Worm (Caenorhabditis elegans) whole organism, L2 larva: Measurements from ENCODE around the gene srh-10.

ENCODE experiments used
- ZK546.5 ChIP-seq: sonication (generic microtip); optimal IDR thresholded peaks from 2 replicates; lab custom pipeline; 2017; ENCODE audit warnings: missing biosample characterization, missing genetic modification characterization
- aly-2 ChIP-seq: fragments of 150-350 bp; optimal IDR thresholded peaks from 2 replicates; lab custom pipeline; 2014; ENCODE audit warnings: missing biosample characterization, missing genetic modification characterization
- elt-1 ChIP-seq: fragments of 150-350 bp; optimal IDR thresholded peaks from 2 replicates; lab custom pipeline; 2014; ENCODE audit warnings: missing biosample characterization, missing genetic modification characterization
- lin-13 ChIP-seq: fragments of 150-350 bp; optimal IDR thresholded peaks from 2 replicates; lab custom pipeline; 2014; ENCODE audit warnings: missing biosample characterization, missing genetic modification reagents, missing genetic modification characterization
- mdl-1 ChIP-seq, 2 experiments: fragments of 150-350 bp in 1 of 2; sonication (generic microtip) in 1 of 2; optimal IDR thresholded peaks; 2 replicates each; lab custom pipeline; 2017; ENCODE audit warnings: missing biosample characterization in 2 of 2, missing genetic modification characterization in 2 of 2
- nhr-11 ChIP-seq: fragments of 150-350 bp; optimal IDR thresholded peaks from 2 replicates; lab custom pipeline; 2014; ENCODE audit warnings: missing biosample characterization, missing genetic modification characterization
- nhr-237 ChIP-seq: fragments of 150-350 bp; optimal IDR thresholded peaks from 2 replicates; lab custom pipeline; 2014; ENCODE audit warnings: missing biosample characterization, missing genetic modification characterization
- nhr-6 ChIP-seq: fragments of 150-350 bp; optimal IDR thresholded peaks from 2 replicates; lab custom pipeline; 2014; ENCODE audit warnings: missing biosample characterization, missing genetic modification characterization
- unc-39 ChIP-seq: fragments of 150-350 bp; optimal IDR thresholded peaks from 2 replicates; lab custom pipeline; 2014; ENCODE audit warnings: missing biosample characterization, missing genetic modification characterization
- unc-62 ChIP-seq: fragments of 150-350 bp; optimal IDR thresholded peaks from 2 replicates; lab custom pipeline; 2014; ENCODE audit warnings: missing biosample characterization, missing genetic modification reagents, missing genetic modification characterization

DNA sequence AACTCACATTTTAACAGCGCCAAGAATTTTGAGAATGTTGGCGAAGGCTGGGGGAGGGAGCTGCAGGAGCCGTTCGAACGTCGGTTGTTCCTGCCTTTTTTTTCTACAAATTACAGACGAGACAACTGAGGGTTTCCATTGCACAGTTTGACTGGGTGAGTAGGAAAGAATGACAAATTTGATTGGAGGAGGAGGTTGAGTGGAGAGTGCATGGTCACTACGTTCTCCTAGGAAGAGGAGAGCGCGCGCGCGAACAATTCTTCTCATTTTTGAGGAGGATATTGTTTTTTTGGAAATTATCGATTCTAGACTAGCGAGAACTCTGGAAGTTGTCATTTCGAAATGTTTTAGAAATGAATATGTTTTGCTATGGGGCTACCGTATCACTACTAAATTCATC is 32.2 kb downstream of the srh-10 start, which contains the start of gene dhs-17:
- TF ChIP-seq mdl-1 (tag; optimal IDR thresholded peaks at IDR 0.05; lab: Kevin White, UChicago): no peak
- no peak for TF ChIP-seq ZK546.5 (tag; lab: Kevin White, UChicago)
- no peak for TF ChIP-seq unc-62
- TF ChIP-seq nhr-6 (tag; lab: Kevin White, UChicago): no peak
- no peak for TF ChIP-seq elt-1 (tag; lab: Kevin White, UChicago)
- TF ChIP-seq nhr-11 (tag; lab: Kevin White, UChicago): no peak
- no peak for TF ChIP-seq unc-39 (tag; lab: Kevin White, UChicago)
- TF ChIP-seq lin-13: no peak
- no peak for TF ChIP-seq nhr-237
- no peak for TF ChIP-seq aly-2 (tag; lab: Kevin White, UChicago)
